Fruit fly (Drosophila melanogaster) whole organism, larva: ENCODE data around the gene Glt.

Experiments
- noc ChIP-seq: fragments of 200-800 bp; sonication (Bioruptor generic); optimal IDR thresholded peaks from 3 replicates; lab custom pipeline; 2019; ENCODE audit warnings: missing biosample characterization, mild to moderate bottlenecking, missing genetic modification characterization, moderate library complexity

The Glt gene

dm6 chr2L:8672278-8672748 lies at the start of gene Glt:
Gene Glt (plus strand): TSS chr2L:8672698.
- TF ChIP-seq noc (tag; lab: Kevin White, UChicago): peak; percentile 47

dm6 chr2L:8633671-8634391 lies 38.7 kb upstream of the Glt start:
- TF ChIP-seq noc (tag; lab: Kevin White, UChicago): no peak

dm6 chr2L:8659549-8659948 lies 12.9 kb upstream of the Glt start:
- no peak for TF ChIP-seq noc (tag; lab: Kevin White, UChicago)

- TF ChIP-seq noc (tag; lab: Kevin White, UChicago): no peak
Observed at dm6 chr2L:8678955-8679354, 6.5 kb downstream of the Glt start.

- no peak for TF ChIP-seq noc (tag; lab: Kevin White, UChicago)
Observed at dm6 chr2L:8679712-8680111, 7.2 kb downstream of the Glt start, which contains the start of gene CG9287. Gene CG9287 (minus strand): TSS chr2L:8679812.

dm6 chr2L:8683261-8684042 lies 11.0 kb downstream of the Glt start:
- no peak for TF ChIP-seq noc (tag; lab: Kevin White, UChicago)

- TF ChIP-seq noc (tag; lab: Kevin White, UChicago): no peak
Observed at dm6 chr2L:8684276-8684675, 11.8 kb downstream of the Glt start, which contains the start of gene CG9289. Gene CG9289 (minus strand): TSS chr2L:8684376.

dm6 chr2L:8685668-8686306 lies 13.3 kb downstream of the Glt start, which contains the start of the genes PrBP and Trs23:
Gene PrBP (minus strand): TSS chr2L:8685955.
Gene Trs23 (plus strand): TSS chr2L:8686231.
- no peak for TF ChIP-seq noc (tag; lab: Kevin White, UChicago)

dm6 chr2L:8689853-8690252 lies 17.4 kb downstream of the Glt start:
- no peak for TF ChIP-seq noc (tag; lab: Kevin White, UChicago)

- TF ChIP-seq noc (tag; lab: Kevin White, UChicago): no peak
Observed at dm6 chr2L:8690382-8690781, 17.9 kb downstream of the Glt start.

dm6 chr2L:8690913-8691291 lies 18.4 kb downstream of the Glt start:
- TF ChIP-seq noc (tag; lab: Kevin White, UChicago): no peak

- peak; percentile 91 for TF ChIP-seq noc (tag; lab: Kevin White, UChicago)
Observed at dm6 chr2L:8691292-8691975, 18.9 kb downstream of the Glt start.

- TF ChIP-seq noc (tag; lab: Kevin White, UChicago): peak; percentile 76
Observed at dm6 chr2L:8692426-8693180, 20.1 kb downstream of the Glt start.

dm6 chr2L:8694250-8694704 lies 21.8 kb downstream of the Glt start:
- peak; percentile 61 for TF ChIP-seq noc (tag; lab: Kevin White, UChicago)
